Fruit fly (Drosophila melanogaster) whole organism, embryonic: ENCODE measurements around the gene Nsf2.
A peak's percentile ranks its signal among the peaks of the same experiment; 100 is the strongest.

ENCODE experiments used
- ATbp ChIP-seq: fragments of 200-800 bp; sonication (Bioruptor generic); optimal IDR thresholded peaks from 2 replicates; lab custom pipeline; 2017; ENCODE audit warnings: missing biosample characterization, mild to moderate bottlenecking, missing genetic modification characterization, missing genetic modification reagents
- Adf1 ChIP-seq: fragments of 200-800 bp; sonication (Bioruptor generic); IDR thresholded peaks from 2 replicates; pipeline ENCODE4 v1.3.6; 2022; ENCODE audit warnings: missing biosample characterization, missing genetic modification characterization
- Awh ChIP-seq: fragments of 200-800 bp; sonication (Bioruptor generic); IDR thresholded peaks from 2 replicates; pipeline ENCODE4, ENCODE4 v1.3.6; 2022; ENCODE audit warnings: missing biosample characterization, missing genetic modification characterization
- CG11695 ChIP-seq: fragments of 200-800 bp; sonication (Bioruptor generic); IDR thresholded peaks from 3 replicates; pipeline ENCODE4 v1.3.6; 2022; ENCODE audit warnings: missing biosample characterization, missing genetic modification characterization
- CG12942 ChIP-seq: fragments of 200-800 bp; sonication (Bioruptor generic); optimal IDR thresholded peaks from 3 replicates; lab custom pipeline; 2016; ENCODE audit warnings: missing biosample characterization, missing genetic modification characterization
- CG13287 ChIP-seq: fragments of 200-800 bp; sonication (Bioruptor generic); IDR thresholded peaks from 2 replicates; pipeline ENCODE4 v1.3.6; 2022; ENCODE audit warnings: missing biosample characterization, missing genetic modification characterization; ENCODE audit not compliant: partially characterized antibody
- CG14667 ChIP-seq: fragments of 200-800 bp; sonication (Bioruptor generic); IDR thresholded peaks from 2 replicates; pipeline ENCODE4 v1.3.6; 2022; ENCODE audit warnings: missing biosample characterization, missing genetic modification characterization
- CG1832 ChIP-seq: fragments of 200-800 bp; sonication (Bioruptor generic); optimal IDR thresholded peaks from 2 replicates; lab custom pipeline; 2017; ENCODE audit warnings: missing biosample characterization, mild to moderate bottlenecking, missing genetic modification characterization, inconsistent platforms
- CG2116 ChIP-seq: fragments of 200-800 bp; sonication (Bioruptor generic); optimal IDR thresholded peaks from 3 replicates; lab custom pipeline; 2018; ENCODE audit warnings: missing biosample characterization, mild to moderate bottlenecking, missing genetic modification characterization
- CG30431 ChIP-seq: fragments of 200-800 bp; sonication (Bioruptor generic); optimal IDR thresholded peaks from 2 replicates; lab custom pipeline; 2017; ENCODE audit warnings: missing biosample characterization, missing genetic modification characterization
- CG3065 ChIP-seq: fragments of 200-800 bp; sonication (Bioruptor generic); optimal IDR thresholded peaks from 2 replicates; lab custom pipeline; 2016; ENCODE audit warnings: missing biosample characterization, missing genetic modification characterization
- CG3995 ChIP-seq: fragments of 200-800 bp; sonication (Bioruptor generic); optimal IDR thresholded peaks from 3 replicates; lab custom pipeline; 2016; ENCODE audit warnings: missing biosample characterization, missing genetic modification characterization
- CG4730 ChIP-seq: fragments of 200-800 bp; sonication (Bioruptor generic); IDR thresholded peaks from 2 replicates; pipeline ENCODE4 v1.3.6; 2022; ENCODE audit warnings: missing biosample characterization, missing genetic modification characterization
- CG8290 ChIP-seq, 3 experiments: fragments of 200-800 bp; sonication (Bioruptor generic); optimal IDR thresholded peaks; 2 replicates each; lab custom pipeline; 2016 to 2019; ENCODE audit warnings: missing biosample characterization in 3 of 3, missing genetic modification characterization in 3 of 3, mild to moderate bottlenecking in 2 of 3, moderate library complexity in 1 of 3
- CG9797 ChIP-seq: fragments of 200-800 bp; sonication (Bioruptor generic); optimal IDR thresholded peaks from 3 replicates; lab custom pipeline; 2018; ENCODE audit warnings: missing biosample characterization, mild to moderate bottlenecking, missing genetic modification characterization
- CkIIα-i1 ChIP-seq: fragments of 200-800 bp; sonication (Bioruptor generic); IDR thresholded peaks from 2 replicates; pipeline ENCODE4 v1.3.6; 2022; ENCODE audit warnings: missing biosample characterization, missing genetic modification characterization
- Gsc ChIP-seq: fragments of 200-800 bp; sonication (Bioruptor generic); IDR thresholded peaks from 2 replicates; pipeline ENCODE4 v1.3.6; 2022; ENCODE audit warnings: missing biosample characterization, missing genetic modification characterization
- HmgD ChIP-seq: fragments of 200-800 bp; sonication (Bioruptor generic); optimal IDR thresholded peaks from 3 replicates; lab custom pipeline; 2016; ENCODE audit warnings: missing biosample characterization, missing genetic modification characterization
- Hmx ChIP-seq: fragments of 200-800 bp; sonication (Bioruptor generic); optimal IDR thresholded peaks from 2 replicates; lab custom pipeline; 2016; ENCODE audit warnings: missing biosample characterization, missing genetic modification characterization
- Jarid2 ChIP-seq: fragments of 200-800 bp; sonication (Bioruptor generic); optimal IDR thresholded peaks from 3 replicates; lab custom pipeline; 2017; ENCODE audit warnings: mild to moderate bottlenecking, missing biosample characterization, missing genetic modification reagents, missing genetic modification characterization
- MBD-R2 ChIP-seq: fragments of 200-800 bp; sonication (Bioruptor generic); IDR thresholded peaks from 2 replicates; pipeline ENCODE4 v1.3.6; 2022; ENCODE audit warnings: missing biosample characterization, missing genetic modification characterization
- Mes4 ChIP-seq: fragments of 200-800 bp; sonication (Bioruptor generic); optimal IDR thresholded peaks from 2 replicates; lab custom pipeline; 2016; ENCODE audit warnings: missing biosample characterization, missing genetic modification characterization
- Neu2 ChIP-seq: fragments of 200-800 bp; sonication (Bioruptor generic); optimal IDR thresholded peaks from 3 replicates; lab custom pipeline; 2016; ENCODE audit warnings: missing biosample characterization, missing genetic modification characterization, borderline replicate concordance
- Nf-YC ChIP-seq: fragments of 200-800 bp; optimal IDR thresholded peaks from 3 replicates; lab custom pipeline; 2019; ENCODE audit warnings: missing biosample characterization, mild to moderate bottlenecking, missing genetic modification characterization, moderate library complexity
- Scr ChIP-seq: fragments of 200-800 bp; sonication (Bioruptor generic); IDR thresholded peaks from 2 replicates; pipeline ENCODE4 v1.3.6; 2022; ENCODE audit warnings: missing biosample characterization, missing genetic modification characterization; ENCODE audit not compliant: partially characterized antibody
- TFAM ChIP-seq: fragments of 200-800 bp; sonication (Bioruptor generic); optimal IDR thresholded peaks from 2 replicates; lab custom pipeline; 2017; ENCODE audit warnings: missing biosample characterization, missing genetic modification characterization, inconsistent platforms
- Tbp ChIP-seq: fragments of >200 bp; optimal IDR thresholded peaks from 2 replicates; lab custom pipeline; 2018; ENCODE audit warnings: missing biosample characterization, missing genetic modification characterization
- abd-A ChIP-seq: fragments of 200-800 bp; sonication (Bioruptor generic); optimal IDR thresholded peaks from 3 replicates; lab custom pipeline; 2019; ENCODE audit warnings: missing biosample characterization, mild to moderate bottlenecking, missing genetic modification characterization, moderate library complexity
- ato ChIP-seq: fragments of 200-800 bp; sonication (Bioruptor generic); IDR thresholded peaks from 2 replicates; pipeline ENCODE4 v1.3.6; 2022; ENCODE audit warnings: missing biosample characterization, missing genetic modification characterization; ENCODE audit not compliant: partially characterized antibody
- bbx ChIP-seq: fragments of 200-800 bp; sonication (Bioruptor generic); IDR thresholded peaks from 2 replicates; pipeline ENCODE4 v1.3.6; 2022; ENCODE audit warnings: missing biosample characterization, missing genetic modification characterization; ENCODE audit not compliant: partially characterized antibody
- chinmo ChIP-seq: fragments of 200-800 bp; sonication (Bioruptor generic); IDR thresholded peaks from 4 replicates; pipeline ENCODE4 v1.3.6; 2022; ENCODE audit warnings: missing biosample characterization, missing genetic modification characterization; ENCODE audit not compliant: partially characterized antibody
- chm ChIP-seq: fragments of 200-800 bp; sonication (Bioruptor generic); IDR thresholded peaks from 2 replicates; pipeline ENCODE4 v1.3.6; 2022; ENCODE audit warnings: missing biosample characterization, missing genetic modification characterization
- corto ChIP-seq: fragments of 200-800 bp; sonication (Bioruptor generic); optimal IDR thresholded peaks from 2 replicates; lab custom pipeline; 2016; ENCODE audit warnings: missing biosample characterization, mild to moderate bottlenecking, missing genetic modification characterization, moderate library complexity
- dan ChIP-seq: fragments of 200-800 bp; sonication (Bioruptor generic); IDR thresholded peaks from 2 replicates; pipeline ENCODE4 v1.3.6; 2022; ENCODE audit warnings: missing biosample characterization, missing genetic modification characterization
- dpn ChIP-seq, 2 experiments: fragments of 200-800 bp; sonication (Bioruptor generic); optimal IDR thresholded peaks; 3 replicates each; lab custom pipeline; 2016; ENCODE audit warnings: missing biosample characterization in 2 of 2, missing genetic modification characterization in 2 of 2
- fd64A ChIP-seq: fragments of 200-800 bp; sonication (Bioruptor generic); optimal IDR thresholded peaks from 3 replicates; lab custom pipeline; 2018; ENCODE audit warnings: missing biosample characterization, mild to moderate bottlenecking, missing genetic modification characterization
- fu2 ChIP-seq: fragments of 200-800 bp; sonication (Bioruptor generic); optimal IDR thresholded peaks from 2 replicates; lab custom pipeline; 2016; ENCODE audit warnings: missing biosample characterization, missing genetic modification characterization
- hbn ChIP-seq: fragments of 200-800 bp; sonication (Bioruptor generic); IDR thresholded peaks from 2 replicates; pipeline ENCODE4 v1.3.6; 2022; ENCODE audit warnings: missing biosample characterization, missing genetic modification characterization; ENCODE audit not compliant: partially characterized antibody
- hkb ChIP-seq, 2 experiments: fragments of 200-800 bp in 1 of 2; fragments of >200 bp in 1 of 2; sonication (Bioruptor generic) in 1 of 2; IDR thresholded peaks in 1 of 2; optimal IDR thresholded peaks in 1 of 2; 2 replicates each; pipeline versions ENCODE4 v1.3.6 to Lab custom; 2017 to 2022; ENCODE audit warnings: missing biosample characterization in 1 of 2, missing genetic modification characterization in 1 of 2
- jumu ChIP-seq: fragments of 200-800 bp; sonication (Bioruptor generic); optimal IDR thresholded peaks from 3 replicates; lab custom pipeline; 2016; ENCODE audit warnings: missing biosample characterization, missing genetic modification characterization
- kni ChIP-seq: fragments of 200-800 bp; sonication (Bioruptor generic); optimal IDR thresholded peaks from 3 replicates; lab custom pipeline; 2017; ENCODE audit warnings: mild to moderate bottlenecking, missing biosample characterization, missing genetic modification reagents, missing genetic modification characterization
- lbe ChIP-seq: fragments of 200-800 bp; sonication (Bioruptor generic); optimal IDR thresholded peaks from 2 replicates; lab custom pipeline; 2016; ENCODE audit warnings: missing biosample characterization, mild to moderate bottlenecking, missing genetic modification characterization
- nerfin-2 ChIP-seq: fragments of 200-800 bp; sonication (Bioruptor generic); IDR thresholded peaks from 2 replicates; pipeline ENCODE4 v1.3.6; 2022; ENCODE audit warnings: missing biosample characterization, missing genetic modification characterization; ENCODE audit not compliant: partially characterized antibody
- p53 ChIP-seq: fragments of 200-800 bp; sonication (Bioruptor generic); optimal IDR thresholded peaks from 2 replicates; lab custom pipeline; 2016; ENCODE audit warnings: missing biosample characterization, missing genetic modification characterization
- peb ChIP-seq: fragments of 200-800 bp; sonication (Bioruptor generic); IDR thresholded peaks from 2 replicates; pipeline ENCODE4 v1.3.6; 2022; ENCODE audit warnings: missing biosample characterization, missing genetic modification characterization
- prd ChIP-seq, 3 experiments: fragments of >200 bp in 2 of 3; fragments of 200-800 bp in 1 of 3; sonication (Bioruptor generic) in 1 of 3; optimal IDR thresholded peaks in 2 of 3; IDR thresholded peaks in 1 of 3; 2 replicates in 2 of 3; 3 replicates in 1 of 3; pipeline versions ENCODE4 v1.3.6 to Lab custom; 2017 to 2022; ENCODE audit warnings: missing biosample characterization in 1 of 3, missing genetic modification characterization in 1 of 3
- ranshi ChIP-seq: fragments of 200-800 bp; sonication (Bioruptor generic); IDR thresholded peaks from 2 replicates; pipeline ENCODE4 v1.3.6; 2022; ENCODE audit warnings: missing biosample characterization, missing genetic modification characterization
- zfh2 ChIP-seq: fragments of 200-800 bp; sonication (Bioruptor generic); optimal IDR thresholded peaks from 2 replicates; lab custom pipeline; 2016; ENCODE audit warnings: missing biosample characterization, missing genetic modification characterization

Gene Nsf2

dm6 chr3R:13874866-13875417 lies 37.2 kb upstream of the Nsf2 start, which contains the start of gene E5 (continued):
- TF ChIP-seq lbe (GFP tag; lab: Kevin White, UChicago) (no peak), dan (no peak), CG14667 (GFP tag; lab: Robert Waterston, UW) (no peak), zfh2 (GFP tag; lab: Kevin White, UChicago) (no peak), Gsc (GFP tag; lab: Robert Waterston, UW) (no peak), chinmo (GFP tag; lab: Robert Waterston, UW) (peak; percentile 75; the same call in 2 of the 4 replicates), ranshi (GFP tag; lab: Robert Waterston, UW) (no peak), peb (GFP tag; lab: Robert Waterston, UW) (no peak), abd-A (tag; lab: Kevin White, UChicago) (peak; percentile 69), CG8290 (GFP tag; optimal IDR thresholded peaks at IDR 0.05; lab: Kevin White, UChicago) (no peak), CG8290 (tag; optimal IDR thresholded peaks at IDR 0.05; lab: Kevin White, UChicago) (no peak), chm (no peak; the same call in 1 of the 2 replicates), CG9797 (GFP tag; lab: Kevin White, UChicago) (no peak), CG3995 (no peak), CG2116 (GFP tag; lab: Kevin White, UChicago) (no peak), p53 (GFP tag; lab: Kevin White, UChicago) (no peak), Tbp (GFP tag; lab: Kevin White, UChicago) (no peak), CG30431 (no peak), CG3065 (GFP tag; lab: Kevin White, UChicago) (no peak), nerfin-2 (GFP tag; lab: Robert Waterston, UW) (peak; percentile 43; the same call in 1 of the 2 replicates), CG12942 (no peak), Awh (GFP tag; lab: Robert Waterston, UW) (no peak), fd64A (GFP tag; lab: Kevin White, UChicago) (no peak), dpn (GFP tag; optimal IDR thresholded peaks at IDR 0.05; lab: Kevin White, UChicago) (no peak), hbn (GFP tag; lab: Robert Waterston, UW) (0 out of 2 replicates have a peak, but pooled peaks have one; percentile 23), HmgD (peak; percentile 19), kni (GFP tag; lab: Kevin White, UChicago) (peak; percentile 11), ATbp (no peak), TFAM (GFP tag; lab: Kevin White, UChicago) (no peak), Neu2 (GFP tag; lab: Kevin White, UChicago) (no peak), Scr (GFP tag; lab: Robert Waterston, UW) (peak; percentile 24; the same call in 1 of the 2 replicates), CG1832 (GFP tag; lab: Kevin White, UChicago) (peak; percentile 98), corto (GFP tag; lab: Kevin White, UChicago) (no peak), CG13287 (GFP tag; lab: Robert Waterston, UW) (peak; percentile 58; the same call in 1 of the 2 replicates), CG4730 (no peak), Mes4 (peak; percentile 11), prd (optimal IDR thresholded peaks at IDR 0.05; lab: Kevin White, UChicago) (no peak), prd (GFP tag; IDR thresholded peaks at IDR 0.05; lab: Robert Waterston, UW) (0 out of 3 replicates have a peak, but pooled peaks have one; percentile 15), fu2 (GFP tag; lab: Kevin White, UChicago) (no peak), Nf-YC (peak; percentile 99), Jarid2 (GFP tag; lab: Kevin White, UChicago) (peak; percentile 78), ato (0 out of 2 replicates have a peak, but pooled peaks have one; percentile 27), MBD-R2 (GFP tag; lab: Robert Waterston, UW) (0 out of 2 replicates have a peak, but pooled peaks have one; percentile 10), CG11695 (GFP tag; lab: Robert Waterston, UW) (peak; percentile 28; the same call in 1 of the 3 replicates), CkIIα-i1 (GFP tag; lab: Robert Waterston, UW) (no peak), Hmx (no peak), Adf1 (GFP tag; lab: Robert Waterston, UW) (peak; percentile 75), bbx (no peak), hkb (optimal IDR thresholded peaks at IDR 0.05; lab: Kevin White, UChicago) (no peak), hkb (GFP tag; IDR thresholded peaks at IDR 0.05; lab: Robert Waterston, UW) (peak; percentile 25; the same call in 1 of the 2 replicates), jumu (GFP tag; lab: Kevin White, UChicago) (no peak)
